2 worm cellular contexts compared by ENCODE assay signal in the genomic region with DNA sequence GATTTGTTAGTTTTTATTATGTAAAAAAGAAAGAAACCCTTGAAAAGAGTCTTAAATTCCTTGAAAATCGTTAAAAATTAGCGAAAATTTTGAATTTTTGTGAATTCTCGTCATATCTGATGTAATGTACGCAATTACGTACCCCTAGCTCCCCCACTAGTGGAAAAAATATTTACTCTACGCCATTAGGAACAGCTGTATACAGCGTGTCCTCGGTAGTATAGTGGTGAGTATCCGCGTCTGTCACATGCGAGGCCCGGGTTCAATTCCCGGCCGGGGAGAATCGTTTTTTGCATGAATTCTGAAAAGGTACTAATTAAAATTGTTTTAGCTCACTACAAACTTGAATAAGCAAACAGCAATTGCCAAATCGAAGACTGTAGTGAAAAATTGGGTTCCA.
A peak's percentile ranks its signal among the peaks of the same experiment; 100 is the strongest.
TF ChIP-seq lines count a peak whose summit lies in the region.

No protein-coding gene starts in this region.

TF ChIP-seq in whole organism, L4 larva, 104 proteins besides CTCF, POLR2A, EP300 and RAD21:
- no peak for TF ChIP-seq ceh-62 (tag; optimal IDR thresholded peaks at IDR 0.05; lab: Kevin White, UChicago)
- TF ChIP-seq mdl-1 (tag; optimal IDR thresholded peaks at IDR 0.05; lab: Kevin White, UChicago): no peak
- TF ChIP-seq aha-1 (tag; lab: Kevin White, UChicago): peak; percentile 49
- peak; percentile 36; the same call in 1 of the 2 replicates for TF ChIP-seq lin-38 (GFP tag; IDR thresholded peaks at IDR 0.05; lab: Robert Waterston, UW)

TF ChIP-seq in whole organism, young adult, 124 proteins besides CTCF, POLR2A, EP300 and RAD21:
- TF ChIP-seq cebp-2 (GFP tag; IDR thresholded peaks at IDR 0.05; lab: Robert Waterston, UW): no peak
- TF ChIP-seq rpc-1 (optimal IDR thresholded peaks at IDR 0.05; lab: Kevin White, UChicago): peak; percentile 22
- peak; percentile 60 for TF ChIP-seq rpc-1 (tag; optimal IDR thresholded peaks at IDR 0.05; lab: Kevin White, UChicago)
- no peak for TF ChIP-seq rcor-1 (GFP tag; IDR thresholded peaks at IDR 0.05; lab: Robert Waterston, UW)
- no peak for TF ChIP-seq F52B5.7 (tag; optimal IDR thresholded peaks at IDR 0.05; lab: Kevin White, UChicago)
- TF ChIP-seq snpc-1.1 (tag; optimal IDR thresholded peaks at IDR 0.05; lab: Kevin White, UChicago; ENCODE audit: insufficient read depth): no peak
- 0 out of 2 replicates have a peak, but pooled peaks have one; percentile 19 for TF ChIP-seq ztf-25 (GFP tag; IDR thresholded peaks at IDR 0.05; lab: Robert Waterston, UW)
- no peak for TF ChIP-seq Y56A3A.18 (GFP tag; IDR thresholded peaks at IDR 0.05; lab: Robert Waterston, UW)
- TF ChIP-seq egl-44 (GFP tag; IDR thresholded peaks at IDR 0.05; lab: Robert Waterston, UW): no peak
- TF ChIP-seq F49E8.2 (tag; optimal IDR thresholded peaks at IDR 0.05; lab: Kevin White, UChicago; ENCODE audit: insufficient read depth): no peak
- TF ChIP-seq Y95B8A.8 (GFP tag; IDR thresholded peaks at IDR 0.05; lab: Robert Waterston, UW): no peak
- no peak for TF ChIP-seq lin-26 (GFP tag; IDR thresholded peaks at IDR 0.05; lab: Robert Waterston, UW)
- no peak for TF ChIP-seq let-526 (GFP tag; IDR thresholded peaks at IDR 0.05; lab: Robert Waterston, UW)
- TF ChIP-seq hmg-1.2 (GFP tag; IDR thresholded peaks at IDR 0.05; lab: Robert Waterston, UW): no peak
- TF ChIP-seq ztf-28 (GFP tag; IDR thresholded peaks at IDR 0.05; lab: Robert Waterston, UW): no peak
- TF ChIP-seq tbp1 (GFP tag; optimal IDR thresholded peaks at IDR 0.05; lab: Kevin White, UChicago): peak; percentile 79
TF ChIP-seq in whole organism, young adult: peak in this region for 3.
